Fruit fly (Drosophila melanogaster): ENCODE results near the gene CG10591.

dm6 chr3L:5576543-5576942, 22.9 kb downstream of the CG10591 start:
- TF ChIP-seq CG4496 (GFP tag; IDR thresholded peaks at IDR 0.05): peak; percentile 38; the same call in 1 of the 3 replicates
- peak; percentile 3 for TF ChIP-seq CG8159 (tag; optimal IDR thresholded peaks at IDR 0.05)
- no peak for TF ChIP-seq Snoo (tag; optimal IDR thresholded peaks at IDR 0.05)
- no peak for TF ChIP-seq rn (GFP tag; IDR thresholded peaks at IDR 0.05)
- 0 out of 2 replicates have a peak, but pooled peaks have one; percentile 8 for TF ChIP-seq CG12605 (GFP tag; IDR thresholded peaks at IDR 0.05)
- no peak for TF ChIP-seq fd96Ca (GFP tag; IDR thresholded peaks at IDR 0.05)
- TF ChIP-seq EcR (GFP tag; optimal IDR thresholded peaks at IDR 0.05): no peak
- TF ChIP-seq gl (tag; optimal IDR thresholded peaks at IDR 0.05): no peak
- TF ChIP-seq CG15710 (tag; optimal IDR thresholded peaks at IDR 0.05): no peak
- TF ChIP-seq CG13204 (GFP tag; optimal IDR thresholded peaks at IDR 0.05): no peak
- no peak for TF ChIP-seq CG17806 (tag; optimal IDR thresholded peaks at IDR 0.05)

All from whole organism, pupa.